Fruit fly (Drosophila melanogaster): ENCODE data around the gene CG2991.

The CG2991 gene

DNA sequence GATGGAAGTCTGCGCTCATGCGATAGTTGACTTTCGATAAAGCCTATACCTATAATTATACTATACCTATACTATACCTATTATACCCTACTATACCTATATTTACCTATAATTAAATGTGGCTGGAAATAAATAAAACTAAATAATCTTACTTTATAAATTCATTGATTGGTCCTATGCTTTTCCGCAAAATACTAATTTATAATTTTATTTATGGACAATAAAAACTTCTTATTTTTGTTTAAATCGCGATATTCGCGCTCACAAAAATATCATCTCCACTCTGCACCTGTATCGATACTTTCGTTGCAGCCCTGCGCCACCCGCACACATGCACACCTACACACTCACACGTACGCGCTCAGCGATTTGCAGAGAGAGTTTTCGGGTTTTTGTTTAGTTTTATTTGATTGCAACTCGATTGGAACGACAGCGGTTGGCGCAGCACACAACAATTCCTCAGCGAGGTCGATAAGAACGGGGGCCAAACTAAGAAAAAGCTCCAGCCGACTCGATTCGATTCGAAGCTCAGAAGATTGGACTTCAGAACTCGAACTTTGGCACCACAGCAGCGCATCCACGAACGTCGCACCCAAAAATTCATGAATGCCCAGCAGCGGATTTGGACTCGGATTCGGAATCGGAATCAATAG is 17.7 kb downstream of the CG2991 start, which contains the start of gene CG8814 (continued):
- TF ChIP-seq unc-4 (GFP tag; IDR thresholded peaks at IDR 0.05; ENCODE audit: partially characterized antibody) = peak; percentile 81
- TF ChIP-seq bsh (GFP tag; optimal IDR thresholded peaks at IDR 0.05) = peak; percentile 26 to 83
- peak; percentile 99 for TF ChIP-seq CG2116 (GFP tag; optimal IDR thresholded peaks at IDR 0.05)
- peak; percentile 52 for TF ChIP-seq zen (tag; optimal IDR thresholded peaks at IDR 0.05)
- TF ChIP-seq Aef1 (GFP tag; IDR thresholded peaks at IDR 0.05) = peak; percentile 83
- peak; percentile 42 for TF ChIP-seq Meics (GFP tag; optimal IDR thresholded peaks at IDR 0.05)
- TF ChIP-seq CG9215 (GFP tag; IDR thresholded peaks at IDR 0.05) = peak; percentile 80
- TF ChIP-seq ham (GFP tag; IDR thresholded peaks at IDR 0.05) = no peak
- TF ChIP-seq CG9727 (GFP tag; optimal IDR thresholded peaks at IDR 0.05) = peak; percentile 79
- TF ChIP-seq CG17568 (GFP tag; optimal IDR thresholded peaks at IDR 0.05) = no peak
- TF ChIP-seq CG3407 (GFP tag; optimal IDR thresholded peaks at IDR 0.05) = peak; percentile 23
- peak; percentile 70 for TF ChIP-seq CG34224 (GFP tag; IDR thresholded peaks at IDR 0.05; ENCODE audit: partially characterized antibody)
- TF ChIP-seq CG31388 (GFP tag; optimal IDR thresholded peaks at IDR 0.05) = peak; percentile 50
- TF ChIP-seq Sox100B (GFP tag; optimal IDR thresholded peaks at IDR 0.05) = peak; percentile 62
- peak; percentile 68 for TF ChIP-seq CG12104 (GFP tag; optimal IDR thresholded peaks at IDR 0.05)
- TF ChIP-seq Hr39 (optimal IDR thresholded peaks at IDR 0.05) = no peak
- TF ChIP-seq CG3838 (GFP tag; optimal IDR thresholded peaks at IDR 0.05) = no peak
- peak; percentile 46 for TF ChIP-seq CG8388 (GFP tag; optimal IDR thresholded peaks at IDR 0.05)
- TF ChIP-seq gsb-n (tag; optimal IDR thresholded peaks at IDR 0.05) = peak; percentile 46
- TF ChIP-seq ase (GFP tag; IDR thresholded peaks at IDR 0.05) = no peak; the same call in 2 of the 3 replicates
- peak; percentile 65; the same call in 1 of the 2 replicates for TF ChIP-seq ranshi (GFP tag; IDR thresholded peaks at IDR 0.05)
- TF ChIP-seq stwl (tag; optimal IDR thresholded peaks at IDR 0.05) = peak; percentile 30
- TF ChIP-seq wdn (GFP tag; IDR thresholded peaks at IDR 0.05) = 0 out of 2 replicates have a peak, but pooled peaks have one; percentile 3
- TF ChIP-seq CG1603 (tag; optimal IDR thresholded peaks at IDR 0.05) = peak; percentile 42
- TF ChIP-seq ttk (GFP tag; IDR thresholded peaks at IDR 0.05) = no peak
- TF ChIP-seq otp (GFP tag; IDR thresholded peaks at IDR 0.05) = no peak
- TF ChIP-seq ac (GFP tag; optimal IDR thresholded peaks at IDR 0.05) = no peak
- peak in 1 of 2 experiments; percentile 41 for TF ChIP-seq insv (GFP tag; optimal IDR thresholded peaks at IDR 0.05)
- peak; percentile 62 for TF ChIP-seq pzg (GFP tag; optimal IDR thresholded peaks at IDR 0.05)
- TF ChIP-seq CG4617 (GFP tag; optimal IDR thresholded peaks at IDR 0.05; ENCODE audit: borderline replicate concordance) = no peak
- no peak; the same call in 1 of the 2 replicates for TF ChIP-seq CG7372 (GFP tag; IDR thresholded peaks at IDR 0.05)
- peak; percentile 83 for TF ChIP-seq CG12391 (tag; optimal IDR thresholded peaks at IDR 0.05)
- TF ChIP-seq tgo (GFP tag; IDR thresholded peaks at IDR 0.05) = peak; percentile 71
- TF ChIP-seq eve (GFP tag; optimal IDR thresholded peaks at IDR 0.05) = no peak
- no peak for TF ChIP-seq cad (GFP tag; optimal IDR thresholded peaks at IDR 0.05)
- peak; percentile 71 for TF ChIP-seq ind (GFP tag; optimal IDR thresholded peaks at IDR 0.05)
- peak; percentile 13 for TF ChIP-seq unpg (GFP tag; optimal IDR thresholded peaks at IDR 0.05)
- TF ChIP-seq jumu (GFP tag; optimal IDR thresholded peaks at IDR 0.05) = peak; percentile 43
- TF ChIP-seq sens-2 (GFP tag; IDR thresholded peaks at IDR 0.05) = no peak
- TF ChIP-seq CG2678 (tag; optimal IDR thresholded peaks at IDR 0.05) = peak; percentile 74
- TF ChIP-seq CG2712 (tag; optimal IDR thresholded peaks at IDR 0.05) = peak; percentile 75
- TF ChIP-seq CrebB (tag; optimal IDR thresholded peaks at IDR 0.05) = no peak
- peak; percentile 85 for TF ChIP-seq sens (GFP tag)
- TF ChIP-seq CG6654 (GFP tag; optimal IDR thresholded peaks at IDR 0.05) = no peak
- TF ChIP-seq pfk (GFP tag; optimal IDR thresholded peaks at IDR 0.05) = no peak
- TF ChIP-seq Fer2 (tag; optimal IDR thresholded peaks at IDR 0.05) = peak; percentile 18
- TF ChIP-seq Oaz (GFP tag; IDR thresholded peaks at IDR 0.05) = 0 out of 2 replicates have a peak, but pooled peaks have one; percentile 29
- TF ChIP-seq CG6254 (GFP tag; optimal IDR thresholded peaks at IDR 0.05) = no peak
- no peak for TF ChIP-seq Stat92E (GFP tag; optimal IDR thresholded peaks at IDR 0.05)

Data from whole organism, embryonic.